Worm (Caenorhabditis elegans) whole organism, L2 larva: Measurements from ENCODE around the gene C16C8.12.

Experiments
- alr-1 ChIP-seq: fragments of 150-350 bp; optimal IDR thresholded peaks from 2 replicates; lab custom pipeline; 2014; ENCODE audit warnings: missing biosample characterization, missing genetic modification characterization
- ama-1 ChIP-seq: fragments of 150-350 bp; optimal IDR thresholded peaks from 2 replicates; lab custom pipeline; 2018; ENCODE audit warnings: inconsistent platforms
- elt-1 ChIP-seq: fragments of 150-350 bp; optimal IDR thresholded peaks from 2 replicates; lab custom pipeline; 2014; ENCODE audit warnings: missing biosample characterization, missing genetic modification characterization
- fos-1 ChIP-seq: fragments of 150-350 bp; optimal IDR thresholded peaks from 2 replicates; lab custom pipeline; 2014; ENCODE audit warnings: missing biosample characterization, missing genetic modification characterization
- lsy-2 ChIP-seq, 2 experiments: fragments of 150-350 bp in 1 of 2; sonication (generic microtip) in 1 of 2; optimal IDR thresholded peaks; 2 replicates each; lab custom pipeline; 2014 to 2017; ENCODE audit warnings: missing biosample characterization in 2 of 2, missing genetic modification characterization in 2 of 2
- nhr-11 ChIP-seq: fragments of 150-350 bp; optimal IDR thresholded peaks from 2 replicates; lab custom pipeline; 2014; ENCODE audit warnings: missing biosample characterization, missing genetic modification characterization
- nhr-12 ChIP-seq: fragments of 150-350 bp; optimal IDR thresholded peaks from 2 replicates; lab custom pipeline; 2014; ENCODE audit warnings: missing biosample characterization, missing genetic modification characterization
- nhr-25 ChIP-seq: fragments of 150-350 bp; sonication (generic microtip); optimal IDR thresholded peaks from 3 replicates; lab custom pipeline; 2014; ENCODE audit warnings: missing biosample characterization, missing genetic modification characterization
- ztf-4 ChIP-seq: fragments of 150-350 bp; optimal IDR thresholded peaks from 2 replicates; lab custom pipeline; 2014; ENCODE audit warnings: missing biosample characterization, missing genetic modification characterization

DNA sequence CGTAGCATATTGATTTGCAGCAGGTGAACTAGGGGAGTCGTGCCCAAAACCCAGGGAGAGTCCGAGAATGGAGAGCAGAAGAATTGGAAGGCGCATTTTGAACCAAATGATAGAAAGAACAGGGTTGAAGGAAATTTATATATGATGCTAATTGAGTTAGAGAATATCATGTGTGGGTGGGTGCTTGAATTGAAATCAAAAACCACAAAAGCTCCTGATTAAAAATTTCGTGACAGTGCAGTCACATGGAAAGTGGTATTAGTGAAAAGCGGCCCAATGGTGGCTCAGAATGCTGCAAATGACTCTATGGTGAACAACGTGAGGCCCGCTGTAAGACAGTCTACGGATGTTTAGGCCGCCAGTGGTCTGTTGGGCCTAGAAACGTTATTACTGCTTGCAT, 9.1 kb downstream of the C16C8.12 start, which contains the start of gene C16C8.8:
- TF ChIP-seq nhr-11 (tag; lab: Kevin White, UChicago) = no peak
- no peak for TF ChIP-seq alr-1 (tag; lab: Kevin White, UChicago)
- TF ChIP-seq lsy-2 (tag; optimal IDR thresholded peaks at IDR 0.05; lab: Kevin White, UChicago) = no peak
- TF ChIP-seq elt-1 (tag; lab: Kevin White, UChicago) = no peak
- no peak for TF ChIP-seq nhr-25
- no peak for TF ChIP-seq nhr-12 (tag; lab: Kevin White, UChicago)
- TF ChIP-seq ama-1 (lab: Kevin White, UChicago) = no peak
- no peak for TF ChIP-seq fos-1 (tag; lab: Kevin White, UChicago)
- no peak for TF ChIP-seq ztf-4 (tag; lab: Kevin White, UChicago)
